Worm (Caenorhabditis elegans) whole organism, L4/young adult: ENCODE data around the gene pfk-1.2.

Experiments used
- W03F9.2 ChIP-seq: fragments of 150-350 bp; optimal IDR thresholded peaks from 2 replicates; lab custom pipeline; 2014; ENCODE audit warnings: missing biosample characterization, missing genetic modification characterization
- dao-5 ChIP-seq: sonication (generic microtip); optimal IDR thresholded peaks from 2 replicates; lab custom pipeline; 2016; ENCODE audit warnings: missing genotype, missing genetic modification characterization, moderate library complexity, missing compliant biosample characterization
- him-1 ChIP-seq: sonication (generic microtip); optimal IDR thresholded peaks from 2 replicates; lab custom pipeline; 2016; ENCODE audit warnings: missing genotype, missing genetic modification reagents, missing genetic modification characterization, missing compliant biosample characterization

ce11 chrV:9571673-9572072 lies 40.1 kb downstream of the pfk-1.2 start:
- TF ChIP-seq W03F9.2: no peak
- TF ChIP-seq him-1 (tag; lab: Kevin White, UChicago): no peak
- TF ChIP-seq dao-5 (tag; lab: Kevin White, UChicago): no peak
